Fruit fly (Drosophila melanogaster) Kc167 (cell line): Measurements from ENCODE around the gene mIF2.

Experiments used
- h ChIP-seq: fragments of >200 bp; optimal IDR thresholded peaks from 3 replicates; lab custom pipeline; 2018; ENCODE audit warnings: missing external identifiers
- insv ChIP-seq: fragments of >200 bp; optimal IDR thresholded peaks from 3 replicates; lab custom pipeline; 2018; ENCODE audit warnings: missing external identifiers
- psq ChIP-seq: fragments of >200 bp; optimal IDR thresholded peaks from 2 replicates; lab custom pipeline; 2017; ENCODE audit warnings: missing external identifiers
- ttk ChIP-seq: sonication (Bioruptor generic); optimal IDR thresholded peaks from 2 replicates; lab custom pipeline; 2017; ENCODE audit warnings: missing external identifiers

dm6 chr3R:28544538-28545393, at the start of gene mIF2:
- TF ChIP-seq h (no peak), insv (lab: Kevin White, UChicago) (no peak), psq (lab: Kevin White, UChicago) (no peak), ttk (no peak)
